Worm (Caenorhabditis elegans) whole organism, young adult: ENCODE measurements around the gene R03H10.7.

Source experiments
- ceh-100 ChIP-seq: fragments of 200-800 bp; sonication (Bioruptor generic); IDR thresholded peaks from 2 replicates; pipeline ENCODE4 v1.3.6; 2022; ENCODE audit warnings: missing genetic modification reagents, missing genetic modification characterization, missing compliant biosample characterization
- ekl-4 ChIP-seq: fragments of 200-800 bp; sonication (Bioruptor generic); IDR thresholded peaks from 2 replicates; pipeline ENCODE4 v1.3.6; 2022; ENCODE audit warnings: missing genetic modification reagents, missing genetic modification characterization, missing compliant biosample characterization
- let-526 ChIP-seq: fragments of 200-800 bp; sonication (Bioruptor generic); IDR thresholded peaks from 2 replicates; pipeline ENCODE4 v1.3.6; 2022; ENCODE audit warnings: missing genetic modification reagents, missing genetic modification characterization, missing compliant biosample characterization
- madf-3 ChIP-seq: fragments of 200-800 bp; sonication (Bioruptor generic); IDR thresholded peaks from 2 replicates; pipeline ENCODE4 v1.3.6; 2022; ENCODE audit warnings: missing genetic modification reagents, missing genetic modification characterization, missing compliant biosample characterization

DNA sequence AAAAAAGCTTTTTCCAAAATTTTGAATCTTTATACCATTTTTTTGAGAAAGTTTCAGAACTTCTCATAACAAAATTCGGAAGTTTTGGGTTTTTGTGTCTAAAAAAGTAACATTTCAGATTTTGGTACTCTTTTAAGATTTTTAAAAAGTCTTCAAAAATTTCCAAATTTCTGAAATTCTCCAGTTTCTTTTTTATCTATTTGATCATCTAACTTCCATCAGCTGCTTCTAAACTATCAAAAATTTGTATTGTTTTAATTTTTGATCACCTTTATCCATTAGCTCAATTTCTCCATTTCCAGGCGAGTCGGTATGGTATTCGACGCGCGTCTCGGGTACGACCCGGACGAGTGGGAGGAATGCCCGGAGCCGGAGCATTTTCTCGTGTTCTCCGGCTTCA is 7.6 kb upstream of the R03H10.7 start, which contains the start of gene cpna-1:
- no peak for TF ChIP-seq ekl-4
- no peak for TF ChIP-seq let-526 (GFP tag; lab: Robert Waterston, UW)
- TF ChIP-seq ceh-100 (GFP tag; lab: Robert Waterston, UW): no peak
- TF ChIP-seq madf-3 (GFP tag; lab: Robert Waterston, UW): no peak
